Fruit fly (Drosophila melanogaster) whole organism, wandering third instar larva: ENCODE data around the gene Cse1.

ENCODE experiments used
- Abd-B ChIP-seq: fragments of >200 bp; optimal IDR thresholded peaks from 2 replicates; lab custom pipeline; 2017; ENCODE audit warnings: missing biosample characterization, missing genetic modification characterization
- CG32264 ChIP-seq: fragments of 200-800 bp; sonication (Bioruptor generic); optimal IDR thresholded peaks from 2 replicates; lab custom pipeline; 2016; ENCODE audit warnings: missing biosample characterization, missing genetic modification characterization
- CG9705 ChIP-seq: fragments of 200-800 bp; sonication (Bioruptor generic); optimal IDR thresholded peaks from 2 replicates; lab custom pipeline; 2018; ENCODE audit warnings: missing biosample characterization, mild to moderate bottlenecking, missing genetic modification characterization
- CrebA ChIP-seq: fragments of 200-800 bp; sonication (Bioruptor generic); optimal IDR thresholded peaks from 2 replicates; lab custom pipeline; 2016; ENCODE audit warnings: missing biosample characterization, mild to moderate bottlenecking, missing genetic modification characterization, borderline replicate concordance
- Dfd ChIP-seq: fragments of >200 bp; optimal IDR thresholded peaks from 2 replicates; lab custom pipeline; 2017; ENCODE audit warnings: missing biosample characterization, missing genetic modification characterization
- Dif ChIP-seq: fragments of 200-275, 200-300 bp; sonication (Bioruptor generic); optimal IDR thresholded peaks from 2 replicates; lab custom pipeline; 2018; ENCODE audit warnings: missing biosample characterization, missing genetic modification characterization; ENCODE audit not compliant: partially characterized antibody
- GATAd ChIP-seq: sonication (Bioruptor generic); optimal IDR thresholded peaks from 2 replicates; lab custom pipeline; 2016; ENCODE audit warnings: missing biosample characterization, missing genetic modification characterization
- HLH106 ChIP-seq: fragments of 200-800 bp; optimal IDR thresholded peaks from 3 replicates; lab custom pipeline; 2019; ENCODE audit warnings: missing biosample characterization, mild to moderate bottlenecking, missing genetic modification characterization, moderate library complexity
- Hnf4 ChIP-seq: fragments of 200-800 bp; sonication (Bioruptor generic); optimal IDR thresholded peaks from 2 replicates; lab custom pipeline; 2016; ENCODE audit warnings: missing biosample characterization, mild to moderate bottlenecking, missing genetic modification characterization
- Hr78 ChIP-seq: fragments of >200 bp; optimal IDR thresholded peaks from 2 replicates; lab custom pipeline; 2017; ENCODE audit warnings: missing biosample characterization, missing genetic modification characterization
- Hr83 ChIP-seq: fragments of 200-300 bp; sonication (Bioruptor generic); optimal IDR thresholded peaks from 2 replicates; lab custom pipeline; 2016; ENCODE audit warnings: missing biosample characterization, mild to moderate bottlenecking, missing genetic modification characterization, moderate library complexity; ENCODE audit not compliant: poor library complexity, severe bottlenecking
- Jra ChIP-seq: sonication (Bioruptor generic); optimal IDR thresholded peaks from 2 replicates; lab custom pipeline; 2016; ENCODE audit warnings: missing biosample characterization, missing genetic modification characterization
- Mio ChIP-seq: sonication (Bioruptor generic); optimal IDR thresholded peaks from 2 replicates; lab custom pipeline; 2016; ENCODE audit warnings: missing biosample characterization, missing genetic modification characterization
- Myc ChIP-seq: fragments of >200 bp; optimal IDR thresholded peaks from 2 replicates; lab custom pipeline; 2017
- N ChIP-seq: fragments of >200 bp; optimal IDR thresholded peaks from 2 replicates; lab custom pipeline; 2018; ENCODE audit warnings: missing biosample characterization, missing external identifiers, missing genetic modification characterization
- OdsH ChIP-seq: fragments of 200-800 bp; sonication (Bioruptor generic); optimal IDR thresholded peaks from 2 replicates; lab custom pipeline; 2016; ENCODE audit warnings: missing biosample characterization, mild to moderate bottlenecking, missing genetic modification characterization
- Rel ChIP-seq, 2 experiments: fragments of 200-800 bp; sonication (Bioruptor generic) in 1 of 2; optimal IDR thresholded peaks; 2 replicates in 1 of 2; 3 replicates in 1 of 2; lab custom pipeline; 2016 to 2019; ENCODE audit warnings: mild to moderate bottlenecking in 2 of 2, missing biosample characterization in 2 of 2, missing genetic modification characterization in 2 of 2, moderate library complexity in 1 of 2
- Sp1 ChIP-seq: fragments of 200-800 bp; sonication (Bioruptor generic); optimal IDR thresholded peaks from 3 replicates; lab custom pipeline; 2019; ENCODE audit warnings: missing biosample characterization, mild to moderate bottlenecking, missing genetic modification characterization, moderate library complexity
- br ChIP-seq: fragments of 200-800 bp; sonication (Bioruptor generic); optimal IDR thresholded peaks from 2 replicates; lab custom pipeline; 2016; ENCODE audit warnings: missing biosample characterization, missing genetic modification characterization
- brk ChIP-seq: fragments of 200-800 bp; sonication (Bioruptor generic); optimal IDR thresholded peaks from 2 replicates; lab custom pipeline; 2016; ENCODE audit warnings: missing biosample characterization, mild to moderate bottlenecking, missing genetic modification characterization
- dl ChIP-seq, 2 experiments: fragments of 175-275, 200-275 bp in 1 of 2; fragments of 200-275 bp in 1 of 2; sonication (Bioruptor generic); optimal IDR thresholded peaks; lab custom pipeline; 2018; ENCODE audit warnings: mild to moderate bottlenecking in 2 of 2, missing biosample characterization in 2 of 2, missing genetic modification characterization in 2 of 2, moderate library complexity in 2 of 2; ENCODE audit not compliant: partially characterized antibody in 2 of 2, insufficient read depth in 1 of 2
- dsf ChIP-seq: sonication (Bioruptor generic); optimal IDR thresholded peaks from 2 replicates; lab custom pipeline; 2016; ENCODE audit warnings: missing biosample characterization, missing genetic modification characterization, borderline replicate concordance
- ey ChIP-seq: fragments of 200-800 bp; sonication (Bioruptor generic); optimal IDR thresholded peaks from 2 replicates; lab custom pipeline; 2016; ENCODE audit warnings: missing biosample characterization, missing genetic modification characterization
- foxo ChIP-seq, 2 experiments: fragments of 200-800 bp; sonication (Bioruptor generic); optimal IDR thresholded peaks; 2 replicates in 1 of 2; 3 replicates in 1 of 2; lab custom pipeline; 2016 to 2017; ENCODE audit warnings: missing biosample characterization in 2 of 2, missing genetic modification characterization in 2 of 2
- fru ChIP-seq: fragments of 200-800 bp; sonication (Bioruptor generic); optimal IDR thresholded peaks from 3 replicates; lab custom pipeline; 2016; ENCODE audit warnings: missing biosample characterization, mild to moderate bottlenecking, missing genetic modification characterization
- h ChIP-seq: fragments of 200-800 bp; sonication (Bioruptor generic); optimal IDR thresholded peaks from 3 replicates; lab custom pipeline; 2016; ENCODE audit warnings: missing biosample characterization, mild to moderate bottlenecking, missing genetic modification characterization
- jim ChIP-seq: fragments of 175-275, 200-325 bp; sonication (Bioruptor generic); optimal IDR thresholded peaks from 2 replicates; lab custom pipeline; 2016; ENCODE audit warnings: missing biosample characterization, mild to moderate bottlenecking, missing genetic modification characterization
- lola ChIP-seq: fragments of >200 bp; optimal IDR thresholded peaks from 2 replicates; lab custom pipeline; 2017; ENCODE audit warnings: missing biosample characterization, missing genetic modification characterization
- pan ChIP-seq: fragments of >200 bp; optimal IDR thresholded peaks from 2 replicates; lab custom pipeline; 2017
- psq ChIP-seq: fragments of 200-800 bp; sonication (Bioruptor generic); optimal IDR thresholded peaks from 3 replicates; lab custom pipeline; 2017; ENCODE audit warnings: missing biosample characterization, mild to moderate bottlenecking, missing genetic modification characterization, moderate library complexity
- rgr ChIP-seq: fragments of 200-800 bp; sonication (Bioruptor generic); optimal IDR thresholded peaks from 3 replicates; lab custom pipeline; 2016; ENCODE audit warnings: missing biosample characterization, mild to moderate bottlenecking, missing genetic modification characterization
- sage ChIP-seq: fragments of 200-800 bp; sonication (Bioruptor generic); optimal IDR thresholded peaks from 2 replicates; lab custom pipeline; 2016; ENCODE audit warnings: missing biosample characterization, mild to moderate bottlenecking, missing genetic modification characterization
- sv ChIP-seq: fragments of 200-800 bp; sonication (Bioruptor generic); optimal IDR thresholded peaks from 3 replicates; lab custom pipeline; 2016; ENCODE audit warnings: missing biosample characterization, missing genetic modification characterization
- usp ChIP-seq: fragments of >200 bp; optimal IDR thresholded peaks from 2 replicates; lab custom pipeline; 2017; ENCODE audit warnings: missing biosample characterization, missing genetic modification characterization

Gene Cse1

dm6 chr2L:16834402-16834801, 9.4 kb upstream of the Cse1 start, which contains the start of gene CG13282:
TSS of gene CG13282 (minus strand) at chr2L:16834502.
- TF ChIP-seq GATAd (GFP tag; lab: Kevin White, UChicago) (no peak), HLH106 (tag; lab: Kevin White, UChicago) (no peak), Mio (GFP tag; lab: Kevin White, UChicago) (no peak), jim (no peak), dl (GFP tag; optimal IDR thresholded peaks at IDR 0.05; lab: Kevin White, UChicago; ENCODE audit: insufficient read depth in 1 of 2, partially characterized antibody in 2 of 2) (no peak), fru (GFP tag; lab: Kevin White, UChicago) (no peak), Hr83 (GFP tag; lab: Kevin White, UChicago) (no peak), Abd-B (GFP tag; lab: Kevin White, UChicago) (no peak), Dfd (GFP tag; lab: Kevin White, UChicago) (no peak), Hnf4 (GFP tag; lab: Kevin White, UChicago) (no peak)

dm6 chr2L:16826872-16827506, 2.0 kb upstream of the Cse1 start, which contains the start of gene AspRS-m:
TSS of gene AspRS-m (plus strand) at chr2L:16827078.
- TF ChIP-seq fru (GFP tag; lab: Kevin White, UChicago) (no peak), ey (no peak), N (GFP tag; lab: Kevin White, UChicago) (peak; percentile 52), h (GFP tag; lab: Kevin White, UChicago) (peak; percentile 16), Abd-B (GFP tag; lab: Kevin White, UChicago) (no peak), lola (GFP tag; lab: Kevin White, UChicago) (no peak), sv (GFP tag; lab: Kevin White, UChicago) (no peak)

- no peak for TF ChIP-seq Dif (GFP tag; lab: Kevin White, UChicago)
- no peak for TF ChIP-seq dsf (GFP tag; lab: Kevin White, UChicago)
- no peak for TF ChIP-seq Myc
- no peak for TF ChIP-seq psq (GFP tag; lab: Kevin White, UChicago)
- TF ChIP-seq Hr78 (GFP tag; lab: Kevin White, UChicago) = no peak
- TF ChIP-seq Rel (GFP tag; optimal IDR thresholded peaks at IDR 0.05; lab: Kevin White, UChicago) = no peak
- TF ChIP-seq Rel (tag; optimal IDR thresholded peaks at IDR 0.05; lab: Kevin White, UChicago) = no peak
- TF ChIP-seq foxo (GFP tag; optimal IDR thresholded peaks at IDR 0.05; lab: Kevin White, UChicago) = no peak
- TF ChIP-seq br = no peak
- TF ChIP-seq CrebA (GFP tag; lab: Kevin White, UChicago) = no peak
- no peak for TF ChIP-seq N (GFP tag; lab: Kevin White, UChicago)
- no peak for TF ChIP-seq sv (GFP tag; lab: Kevin White, UChicago)
- no peak for TF ChIP-seq brk
- TF ChIP-seq GATAd (GFP tag; lab: Kevin White, UChicago) = no peak
- no peak for TF ChIP-seq usp
- no peak for TF ChIP-seq dl (GFP tag; optimal IDR thresholded peaks at IDR 0.05; lab: Kevin White, UChicago; ENCODE audit: insufficient read depth in 1 of 2, partially characterized antibody in 2 of 2)
- TF ChIP-seq sage = no peak
- TF ChIP-seq HLH106 (tag; lab: Kevin White, UChicago) = no peak
- TF ChIP-seq pan (lab: Kevin White, UChicago) = no peak
Observed at dm6 chr2L:16820993-16821392, 4.0 kb downstream of the Cse1 start, which contains the start of gene CG13280. TSS of gene CG13280 (minus strand) at chr2L:16821093.

dm6 chr2L:16819714-16820113, 5.3 kb downstream of the Cse1 start:
- TF ChIP-seq HLH106 (tag; lab: Kevin White, UChicago) (peak; percentile 19), br (no peak), CG32264 (no peak), rgr (GFP tag; lab: Kevin White, UChicago) (peak; percentile 15), sv (GFP tag; lab: Kevin White, UChicago) (no peak), Sp1 (peak; percentile 79), OdsH (GFP tag; lab: Kevin White, UChicago) (no peak), Dfd (GFP tag; lab: Kevin White, UChicago) (no peak), dl (GFP tag; optimal IDR thresholded peaks at IDR 0.05; lab: Kevin White, UChicago; ENCODE audit: insufficient read depth in 1 of 2, partially characterized antibody in 2 of 2) (no peak), dsf (GFP tag; lab: Kevin White, UChicago) (no peak), N (GFP tag; lab: Kevin White, UChicago) (no peak), Mio (GFP tag; lab: Kevin White, UChicago) (no peak), Jra (GFP tag; lab: Kevin White, UChicago) (no peak), CG9705 (peak; percentile 8), Hnf4 (GFP tag; lab: Kevin White, UChicago) (no peak), Rel (GFP tag; optimal IDR thresholded peaks at IDR 0.05; lab: Kevin White, UChicago) (no peak), Rel (tag; optimal IDR thresholded peaks at IDR 0.05; lab: Kevin White, UChicago) (peak; percentile 37)
